Worm (Caenorhabditis elegans): ENCODE results near the gene dhc-4.
"Not testable (repeated sequence)": the region's sequence is repeated elsewhere in the genome, so short reads cannot be mapped to it uniquely, and the experiment has no call there.

Gene dhc-4

ce11 chrIII:11026516-11027048 lies 56.8 kb downstream of the dhc-4 start, which contains the start of gene Y48A6B.7 (continued):
- TF ChIP-seq mdl-1 (tag; optimal IDR thresholded peaks at IDR 0.05) (peak in 1 of 2 experiments; percentile 74), pqm-1 (tag; optimal IDR thresholded peaks at IDR 0.05) (peak; percentile 81), lin-14 (GFP tag; optimal IDR thresholded peaks at IDR 0.05) (no peak), alr-1 (tag; optimal IDR thresholded peaks at IDR 0.05; ENCODE audit: borderline replicate concordance) (no peak), nhr-20 (tag; optimal IDR thresholded peaks at IDR 0.05) (peak; percentile 14), nhr-12 (tag; optimal IDR thresholded peaks at IDR 0.05) (no peak)

- TF ChIP-seq nhr-11, nhr-71, mep-1 (tag; optimal IDR thresholded peaks at IDR 0.05): not testable (repeated sequence)
Measured at ce11 chrIII:11029337-11029736, 59.6 kb downstream of the dhc-4 start, which contains the start of gene Y48A6B.8. Gene Y48A6B.8, minus strand, starts transcription at chrIII:11029437.

- TF ChIP-seq aha-1 (tag; optimal IDR thresholded peaks at IDR 0.05), result no peak
- no peak for TF ChIP-seq efl-1 (optimal IDR thresholded peaks at IDR 0.05)
- peak in 1 of 2 experiments; percentile 56 for TF ChIP-seq efl-1 (GFP tag; optimal IDR thresholded peaks at IDR 0.05 in 1 of 2)
Measured at ce11 chrIII:11031309-11031708, 61.6 kb downstream of the dhc-4 start, which contains the start of gene Y48A6B.14. Gene Y48A6B.14, plus strand, starts transcription at chrIII:11031609.

- TF ChIP-seq unc-130 (tag; optimal IDR thresholded peaks at IDR 0.05) (no peak), efl-1 (optimal IDR thresholded peaks at IDR 0.05) (no peak), efl-1 (GFP tag; optimal IDR thresholded peaks at IDR 0.05 in 1 of 2) (peak in 1 of 2 experiments; percentile 24), ceh-88 (GFP tag; IDR thresholded peaks at IDR 0.05) (no peak), aha-1 (tag; optimal IDR thresholded peaks at IDR 0.05) (no peak)
Measured at ce11 chrIII:11032872-11033271, 63.1 kb downstream of the dhc-4 start, which contains the start of gene Y48A6B.9. Gene Y48A6B.9, plus strand, starts transcription at chrIII:11033172.

ce11 chrIII:11036132-11036531 lies 66.4 kb downstream of the dhc-4 start:
- TF ChIP-seq xbp-1 (tag; optimal IDR thresholded peaks at IDR 0.05) (peak; percentile 77), mdl-1 (tag; optimal IDR thresholded peaks at IDR 0.05) (peak in 1 of 2 experiments; percentile 48), nhr-76 (tag; optimal IDR thresholded peaks at IDR 0.05) (no peak), zip-4 (GFP tag; optimal IDR thresholded peaks at IDR 0.05) (peak; percentile 27), aly-2 (tag; optimal IDR thresholded peaks at IDR 0.05) (peak; percentile 55), ceh-8 (GFP tag; optimal IDR thresholded peaks at IDR 0.05) (peak; percentile 53), C16A3.4 (tag; optimal IDR thresholded peaks at IDR 0.05) (peak; percentile 76), nhr-84 (tag; optimal IDR thresholded peaks at IDR 0.05) (no peak), tlp-1 (tag; optimal IDR thresholded peaks at IDR 0.05) (no peak), hpl-2 (GFP tag; optimal IDR thresholded peaks at IDR 0.05) (no peak), lin-13 (GFP tag; optimal IDR thresholded peaks at IDR 0.05) (peak; percentile 74), egl-27 (tag; optimal IDR thresholded peaks at IDR 0.05) (no peak), mef-2 (tag; optimal IDR thresholded peaks at IDR 0.05) (no peak), unc-62 (GFP tag; optimal IDR thresholded peaks at IDR 0.05) (no peak), mep-1 (tag; optimal IDR thresholded peaks at IDR 0.05) (peak; percentile 83), lsy-2 (tag; optimal IDR thresholded peaks at IDR 0.05) (peak; percentile 97 to 99), nhr-71 (tag; optimal IDR thresholded peaks at IDR 0.05) (peak; percentile 83), ceh-82 (tag; optimal IDR thresholded peaks at IDR 0.05) (peak; percentile 80 to 88 (median 82)), fkh-4 (tag; optimal IDR thresholded peaks at IDR 0.05; ENCODE audit: borderline replicate concordance) (no peak), nhr-20 (tag; optimal IDR thresholded peaks at IDR 0.05) (peak; percentile 75), mab-9 (GFP tag; IDR thresholded peaks at IDR 0.05) (no peak), dpl-1 (GFP tag; optimal IDR thresholded peaks at IDR 0.05) (peak; percentile 69 to 83 (median 82)), rnt-1 (tag; optimal IDR thresholded peaks at IDR 0.05) (no peak), blmp-1 (tag; optimal IDR thresholded peaks at IDR 0.05) (peak; percentile 36), lin-15B (tag; optimal IDR thresholded peaks at IDR 0.05) (peak; percentile 44), ces-1 (GFP tag; optimal IDR thresholded peaks at IDR 0.05) (no peak), vab-15 (tag; optimal IDR thresholded peaks at IDR 0.05) (no peak), unc-98 (GFP tag; IDR thresholded peaks at IDR 0.05) (no peak; the same call in 1 of the 2 replicates), F16B12.6 (tag; optimal IDR thresholded peaks at IDR 0.05) (peak; percentile 100), fkh-8 (tag; optimal IDR thresholded peaks at IDR 0.05) (peak; percentile 52), sptf-1 (tag; optimal IDR thresholded peaks at IDR 0.05) (no peak), lin-14 (GFP tag; optimal IDR thresholded peaks at IDR 0.05) (peak; percentile 74), nhr-90 (tag; optimal IDR thresholded peaks at IDR 0.05; ENCODE audit: poor library complexity) (peak; percentile 69), efl-3 (GFP tag; optimal IDR thresholded peaks at IDR 0.05) (no peak)
